Fruit fly (Drosophila melanogaster): ENCODE data around the gene Amt.

DNA sequence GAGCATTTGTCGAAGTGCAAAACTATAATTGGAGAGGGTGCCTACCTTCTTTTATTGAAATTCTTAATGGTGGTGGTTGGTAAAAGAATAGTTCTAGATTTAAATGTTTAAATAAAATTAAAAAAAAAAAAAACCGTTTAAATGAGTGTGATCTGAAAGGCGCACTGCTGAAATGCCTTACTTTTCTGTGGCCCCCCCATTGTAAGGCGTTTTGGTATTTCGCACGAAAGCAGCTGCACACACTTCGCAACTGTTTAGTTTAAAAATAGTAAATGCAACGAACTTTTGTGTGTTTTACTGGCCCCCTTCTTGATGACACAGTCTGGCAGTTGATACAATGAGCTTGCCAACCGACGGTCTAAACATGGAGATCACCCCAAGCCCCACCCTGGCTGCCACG, 19.5 kb upstream of the Amt start, which contains the start of the genes CG14864 and Zip88E:
- TF ChIP-seq Mio (GFP tag; optimal IDR thresholded peaks at IDR 0.05), result no peak
- TF ChIP-seq Hr78 (GFP tag; optimal IDR thresholded peaks at IDR 0.05), result no peak
- TF ChIP-seq ey (GFP tag; optimal IDR thresholded peaks at IDR 0.05), result no peak

All from whole organism, wandering third instar larva.